Worm (Caenorhabditis elegans) whole organism, L4 larva: ENCODE measurements around the gene comt-2.

Experiments used
- F37D6.2 ChIP-seq: sonication (generic microtip); optimal IDR thresholded peaks from 2 replicates; lab custom pipeline; 2016; ENCODE audit warnings: mild to moderate bottlenecking, missing genetic modification characterization, missing compliant biosample characterization
- F44E2.7 ChIP-seq: fragments of 200-800 bp; sonication (Bioruptor generic); IDR thresholded peaks from 2 replicates; pipeline ENCODE4 v2.1.2; 2022; ENCODE audit warnings: missing genetic modification characterization, missing compliant biosample characterization
- T26A8.4 ChIP-seq: fragments of 200-800 bp; sonication (Bioruptor generic); IDR thresholded peaks from 2 replicates; pipeline ENCODE4 v1.3.6; 2022; ENCODE audit warnings: missing genetic modification characterization, missing compliant biosample characterization
- ZK546.5 ChIP-seq, 2 experiments: sonication (generic microtip); optimal IDR thresholded peaks; 2 replicates each; lab custom pipeline; 2017; ENCODE audit warnings: missing biosample characterization in 2 of 2, missing genetic modification characterization in 2 of 2
- aha-1 ChIP-seq: fragments of 150-350 bp; peaks from one replicate; lab custom pipeline; 2014; ENCODE audit warnings: missing biosample characterization, missing genetic modification characterization
- aly-2 ChIP-seq: sonication (generic microtip); optimal IDR thresholded peaks from 2 replicates; lab custom pipeline; 2018; ENCODE audit warnings: missing biosample characterization, missing genetic modification characterization
- ceh-28 ChIP-seq: fragments of 150-350 bp; optimal IDR thresholded peaks from 2 replicates; lab custom pipeline; 2014; ENCODE audit warnings: missing biosample characterization, missing genetic modification reagents, missing genetic modification characterization
- ceh-32 ChIP-seq: sonication (generic microtip); optimal IDR thresholded peaks from 2 replicates; lab custom pipeline; 2016; ENCODE audit warnings: mild to moderate bottlenecking, missing genetic modification characterization, missing compliant biosample characterization; ENCODE audit not compliant: poor library complexity
- ceh-44 ChIP-seq: fragments of 200-800 bp; sonication (Bioruptor generic); IDR thresholded peaks from 2 replicates; pipeline ENCODE4 v1.3.6; 2022; ENCODE audit warnings: missing genetic modification reagents, missing genetic modification characterization, missing compliant biosample characterization
- daf-8 ChIP-seq: fragments of 200-800 bp; sonication (Bioruptor generic); IDR thresholded peaks from 2 replicates; pipeline ENCODE4 v1.3.6; 2022; ENCODE audit warnings: missing genetic modification characterization, missing compliant biosample characterization
- dpl-1 ChIP-seq: fragments of 150-350 bp; optimal IDR thresholded peaks from 2 replicates; lab custom pipeline; 2014; ENCODE audit warnings: missing biosample characterization, missing genetic modification reagents, missing genetic modification characterization
- duxl-1 ChIP-seq: sonication (generic microtip); optimal IDR thresholded peaks from 2 replicates; lab custom pipeline; 2016; ENCODE audit warnings: mild to moderate bottlenecking, missing genetic modification characterization, moderate library complexity, missing compliant biosample characterization; ENCODE audit not compliant: poor library complexity
- hlh-11 ChIP-seq: fragments of 200-800 bp; sonication (Bioruptor generic); optimal IDR thresholded peaks from 2 replicates; lab custom pipeline; 2018; ENCODE audit warnings: mild to moderate bottlenecking, missing genetic modification characterization, missing compliant biosample characterization
- hmg-1.1 ChIP-seq: fragments of 200-800 bp; sonication (Bioruptor generic); IDR thresholded peaks from 2 replicates; pipeline ENCODE4 v1.3.6; 2022; ENCODE audit warnings: missing genetic modification reagents, missing genetic modification characterization, missing compliant biosample characterization
- lin-15B ChIP-seq: fragments of 150-350 bp; sonication (generic microtip); optimal IDR thresholded peaks from 3 replicates; lab custom pipeline; 2014; ENCODE audit warnings: missing biosample characterization, missing genetic modification characterization
- lin-29 ChIP-seq: fragments of 200-800 bp; sonication (Bioruptor generic); IDR thresholded peaks from 2 replicates; pipeline ENCODE4 v1.3.6; 2022; ENCODE audit warnings: missing genetic modification reagents, missing genetic modification characterization, missing compliant biosample characterization
- lir-3 ChIP-seq: sonication (generic microtip); optimal IDR thresholded peaks from 2 replicates; lab custom pipeline; 2016; ENCODE audit warnings: mild to moderate bottlenecking, missing genetic modification characterization, missing compliant biosample characterization
- madf-5 ChIP-seq, 2 experiments: fragments of 200-800 bp; sonication (Bioruptor generic); IDR thresholded peaks; 2 replicates each; pipeline ENCODE4 v1.3.6; 2022; ENCODE audit warnings: missing compliant biosample characterization in 2 of 2, missing genetic modification characterization in 2 of 2
- mdl-1 ChIP-seq, 2 experiments: fragments of 150-350 bp in 1 of 2; sonication (generic microtip) in 1 of 2; optimal IDR thresholded peaks; 2 replicates each; lab custom pipeline; 2014 to 2017; ENCODE audit warnings: missing biosample characterization in 2 of 2, missing genetic modification characterization in 2 of 2
- mxl-2 ChIP-seq: fragments of 200-800 bp; sonication (Bioruptor generic); conservative IDR thresholded peaks from 2 replicates; pipeline ENCODE4 v1.3.6; 2022; ENCODE audit warnings: missing genetic modification reagents, missing genetic modification characterization, missing compliant biosample characterization
- nhr-11 ChIP-seq: fragments of 150-350 bp; optimal IDR thresholded peaks from 2 replicates; lab custom pipeline; 2014; ENCODE audit warnings: missing biosample characterization, missing genetic modification characterization
- nhr-25 ChIP-seq: sonication (generic microtip); optimal IDR thresholded peaks from 2 replicates; lab custom pipeline; 2017; ENCODE audit warnings: missing genetic modification characterization, mild to moderate bottlenecking, missing compliant biosample characterization, antibody characterized with exemption, moderate library complexity, borderline replicate concordance; ENCODE audit not compliant: insufficient read depth
- nhr-28 ChIP-seq: fragments of 150-350 bp; optimal IDR thresholded peaks from 2 replicates; lab custom pipeline; 2014; ENCODE audit warnings: missing biosample characterization, missing genetic modification characterization
- nhr-77 ChIP-seq: fragments of 150-350 bp; optimal IDR thresholded peaks from 2 replicates; lab custom pipeline; 2014; ENCODE audit warnings: missing biosample characterization, missing genetic modification characterization
- spr-3 ChIP-seq: fragments of 200-800 bp; sonication (Bioruptor generic); optimal IDR thresholded peaks from 2 replicates; lab custom pipeline; 2018; ENCODE audit warnings: mild to moderate bottlenecking, missing genetic modification characterization, missing compliant biosample characterization
- tag-97 ChIP-seq: fragments of 200-800 bp; sonication (Bioruptor generic); IDR thresholded peaks from 2 replicates; pipeline ENCODE4 v1.3.6; 2022; ENCODE audit warnings: missing genetic modification characterization, missing compliant biosample characterization
- unc-130 ChIP-seq: sonication (generic microtip); optimal IDR thresholded peaks from 2 replicates; lab custom pipeline; 2016; ENCODE audit warnings: missing genetic modification reagents, missing genetic modification characterization, missing compliant biosample characterization
- unc-62 ChIP-seq, 3 experiments: fragments of 150-350 bp in 1 of 3; sonication (generic microtip); optimal IDR thresholded peaks in 2 of 3; peaks in 1 of 3; 1 replicate in 1 of 3; 2 replicates in 2 of 3; lab custom pipeline; 2014 to 2017; ENCODE audit warnings: missing biosample characterization in 3 of 3, missing genetic modification characterization in 3 of 3, missing genetic modification reagents in 3 of 3, missing genotype in 1 of 3
- vab-7 ChIP-seq: fragments of 200-800 bp; sonication (Bioruptor generic); IDR thresholded peaks from 2 replicates; pipeline ENCODE4 v1.3.6; 2022; ENCODE audit warnings: missing genetic modification reagents, missing genetic modification characterization, missing compliant biosample characterization
- zag-1 ChIP-seq: fragments of 150-350 bp; optimal IDR thresholded peaks from 2 replicates; lab custom pipeline; 2014; ENCODE audit warnings: missing biosample characterization, missing genetic modification characterization
- zfp-3 ChIP-seq: fragments of 200-800 bp; sonication (Bioruptor generic); conservative IDR thresholded peaks from 2 replicates; pipeline ENCODE4 v1.3.6; 2022; ENCODE audit warnings: missing genetic modification reagents, missing genetic modification characterization, missing compliant biosample characterization
- zip-11 ChIP-seq: fragments of 200-800 bp; sonication (Bioruptor generic); IDR thresholded peaks from 2 replicates; pipeline ENCODE4 v1.3.6; 2022; ENCODE audit warnings: missing genetic modification characterization, missing compliant biosample characterization
- ztf-11 ChIP-seq: fragments of 150-350 bp; optimal IDR thresholded peaks from 2 replicates; lab custom pipeline; 2014; ENCODE audit warnings: missing biosample characterization, missing genetic modification characterization
- ztf-7 ChIP-seq: fragments of 150-350 bp; optimal IDR thresholded peaks from 2 replicates; lab custom pipeline; 2014; ENCODE audit warnings: missing biosample characterization, missing genetic modification characterization

The comt-2 gene

DNA sequence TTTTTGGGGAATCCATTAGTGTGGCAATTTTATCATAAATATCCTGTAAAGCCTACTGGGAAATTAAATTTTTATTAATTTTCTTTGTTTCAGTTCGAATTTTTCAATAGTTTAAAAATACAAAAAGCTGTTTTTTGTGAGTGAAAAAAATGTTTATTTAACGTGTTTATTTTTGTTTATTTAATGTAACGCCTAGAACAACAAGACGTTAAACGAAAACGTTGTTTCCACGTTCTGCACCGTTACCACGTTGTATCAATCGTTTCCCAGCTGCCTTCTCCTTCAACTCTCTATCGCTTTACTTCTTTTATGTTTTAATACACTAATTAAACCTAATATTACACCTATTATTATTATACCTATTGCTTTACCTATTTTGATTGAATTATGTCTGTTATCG lies 46.6 kb downstream of the comt-2 start, which contains the start of gene T08G3.13:
Gene T08G3.13, plus strand, starts transcription at position 301 of the 400 bp plus-strand sequence.
- no peak for TF ChIP-seq ceh-32 (tag; lab: Kevin White, UChicago)
- TF ChIP-seq zfp-3 (GFP tag; lab: Robert Waterston, UW), result no peak
- no peak for TF ChIP-seq F37D6.2 (tag; lab: Kevin White, UChicago)
- TF ChIP-seq nhr-77 (tag; lab: Kevin White, UChicago), result no peak
- no peak for TF ChIP-seq aly-2 (tag; lab: Kevin White, UChicago)
- no peak for TF ChIP-seq ZK546.5 (tag; optimal IDR thresholded peaks at IDR 0.05; lab: Kevin White, UChicago)
- TF ChIP-seq lir-3 (tag; lab: Kevin White, UChicago), result no peak
- TF ChIP-seq lin-15B (tag; lab: Kevin White, UChicago), result no peak
- no peak for TF ChIP-seq lin-29 (GFP tag; lab: Robert Waterston, UW)
- no peak for TF ChIP-seq hlh-11 (tag; lab: Kevin White, UChicago)
- no peak for TF ChIP-seq unc-62 (GFP tag; optimal IDR thresholded peaks at IDR 0.05 in 1 of 2; lab: Kevin White, UChicago)
- no peak for TF ChIP-seq unc-62 (tag; optimal IDR thresholded peaks at IDR 0.05; lab: Kevin White, UChicago)
- no peak for TF ChIP-seq zip-11
- no peak for TF ChIP-seq ztf-11 (tag; lab: Kevin White, UChicago)
- no peak for TF ChIP-seq vab-7 (GFP tag; lab: Robert Waterston, UW)
- TF ChIP-seq mxl-2 (GFP tag; lab: Robert Waterston, UW), result no peak

DNA sequence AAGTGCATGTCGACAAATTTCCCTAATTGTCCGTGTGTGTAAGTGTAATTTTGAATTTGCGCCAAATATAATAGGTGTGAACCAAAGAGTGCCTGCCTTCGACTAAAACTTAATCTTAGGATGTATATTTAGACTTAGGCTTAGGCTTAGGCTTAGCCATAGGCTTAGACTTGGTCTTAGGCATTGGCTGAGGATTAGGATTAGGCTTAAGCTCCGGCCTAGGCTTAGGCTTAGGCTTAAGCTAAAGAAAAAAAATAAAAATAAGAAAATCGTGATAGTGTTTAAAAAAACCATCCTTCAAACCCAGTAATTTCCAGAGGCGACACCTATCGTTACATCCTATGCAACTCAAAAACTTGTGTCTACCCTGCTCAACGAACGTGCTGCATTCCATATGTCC lies 48.1 kb downstream of the comt-2 start:
- TF ChIP-seq unc-62 (GFP tag; optimal IDR thresholded peaks at IDR 0.05 in 1 of 2; lab: Kevin White, UChicago) (no peak), unc-62 (tag; optimal IDR thresholded peaks at IDR 0.05; lab: Kevin White, UChicago) (no peak)

ce11 chrV:16445676-16446075 lies 48.6 kb downstream of the comt-2 start, which contains the start of gene T08G3.6:
Gene T08G3.6 (plus strand): TSS chrV:16445976.
- no peak for TF ChIP-seq daf-8 (GFP tag; lab: Robert Waterston, UW)
- no peak for TF ChIP-seq ceh-28
- TF ChIP-seq hmg-1.1 (GFP tag; lab: Robert Waterston, UW), result no peak
- no peak for TF ChIP-seq madf-5 (GFP tag; IDR thresholded peaks at IDR 0.05; lab: Robert Waterston, UW)
- TF ChIP-seq nhr-25 (tag; lab: Kevin White, UChicago), result no peak
- no peak for TF ChIP-seq aha-1 (tag; lab: Kevin White, UChicago)
- TF ChIP-seq T26A8.4 (GFP tag; lab: Robert Waterston, UW), result no peak
- no peak for TF ChIP-seq nhr-11 (tag; lab: Kevin White, UChicago)
- TF ChIP-seq nhr-28 (tag; lab: Kevin White, UChicago), result no peak
- TF ChIP-seq mdl-1 (tag; optimal IDR thresholded peaks at IDR 0.05; lab: Kevin White, UChicago), result no peak
- no peak for TF ChIP-seq unc-130
- no peak for TF ChIP-seq zag-1 (tag; lab: Kevin White, UChicago)
- TF ChIP-seq duxl-1 (tag; lab: Kevin White, UChicago), result no peak
- TF ChIP-seq F44E2.7 (GFP tag; lab: Robert Waterston, UW), result no peak
- no peak for TF ChIP-seq unc-62 (GFP tag; optimal IDR thresholded peaks at IDR 0.05 in 1 of 2; lab: Kevin White, UChicago)
- no peak for TF ChIP-seq unc-62 (tag; optimal IDR thresholded peaks at IDR 0.05; lab: Kevin White, UChicago)
- no peak for TF ChIP-seq ceh-44 (GFP tag; lab: Robert Waterston, UW)
- no peak for TF ChIP-seq dpl-1 (GFP tag; lab: Kevin White, UChicago)
- TF ChIP-seq tag-97 (GFP tag; lab: Robert Waterston, UW), result no peak
- no peak for TF ChIP-seq ztf-7 (tag; lab: Kevin White, UChicago)

ce11 chrV:16443626-16444025 lies 50.7 kb downstream of the comt-2 start, which contains the start of gene srh-141:
Gene srh-141 (plus strand): TSS chrV:16443926.
- TF ChIP-seq spr-3 (GFP tag; lab: Kevin White, UChicago), result no peak
- peak in 1 of 2 experiments; percentile 60 for TF ChIP-seq unc-62 (GFP tag; optimal IDR thresholded peaks at IDR 0.05 in 1 of 2; lab: Kevin White, UChicago)
- TF ChIP-seq unc-62 (tag; optimal IDR thresholded peaks at IDR 0.05; lab: Kevin White, UChicago), result no peak
- TF ChIP-seq, all 104 proteins: peak for 1
